Worm (Caenorhabditis elegans) whole organism, late embryonic: ENCODE data around the gene H12I13.6.

Source experiments
- F13H6.1 ChIP-seq: sonication (generic microtip); optimal IDR thresholded peaks from 2 replicates; lab custom pipeline; 2016; ENCODE audit warnings: missing genetic modification characterization, missing compliant biosample characterization
- ceh-9 ChIP-seq: sonication (generic microtip); optimal IDR thresholded peaks from 2 replicates; lab custom pipeline; 2016; ENCODE audit warnings: mild to moderate bottlenecking, missing genetic modification characterization, inconsistent platforms, missing compliant biosample characterization
- pqm-1 ChIP-seq: sonication (generic microtip); optimal IDR thresholded peaks from 2 replicates; lab custom pipeline; 2016; ENCODE audit warnings: missing genetic modification characterization, missing compliant biosample characterization

ce11 chrII:6061495-6061894 lies 16.2 kb upstream of the H12I13.6 start:
- TF ChIP-seq ceh-9 (tag; lab: Kevin White, UChicago) (no peak), pqm-1 (tag; lab: Kevin White, UChicago) (peak; percentile 32), F13H6.1 (tag; lab: Kevin White, UChicago) (peak; percentile 24)
